Worm (Caenorhabditis elegans): Measurements from ENCODE around the gene aos-1.

aos-1 gene

DNA sequence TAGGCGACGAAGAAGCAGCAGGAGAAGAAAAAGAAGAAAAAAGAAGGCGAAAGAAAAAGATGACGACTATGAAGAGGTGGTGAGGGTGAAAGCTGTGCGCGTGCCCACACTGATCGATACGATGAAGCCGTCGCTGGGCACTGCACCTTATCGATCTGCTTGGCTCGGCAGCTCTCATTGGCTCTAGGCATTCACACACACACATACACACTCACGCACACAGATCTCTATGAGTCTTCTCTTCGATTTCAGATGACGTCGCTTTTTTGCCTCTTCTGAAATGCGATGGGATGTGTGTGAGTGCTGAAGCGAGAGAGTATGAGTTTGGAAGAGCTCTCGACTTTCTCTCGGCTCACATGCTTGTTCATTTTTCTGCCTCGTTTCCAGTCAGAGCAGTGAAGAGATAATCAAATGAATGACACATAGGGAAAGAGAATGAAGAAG, 44.6 kb upstream of the aos-1 start (continued):
- TF ChIP-seq ceh-20 (GFP tag; IDR thresholded peaks at IDR 0.05) (peak; percentile 58; the same call in 1 of the 2 replicates), Y5F2A.4 (GFP tag; optimal IDR thresholded peaks at IDR 0.05) (no peak), nhr-42 (GFP tag; IDR thresholded peaks at IDR 0.05) (0 out of 2 replicates have a peak, but pooled peaks have one; percentile 15), hlh-11 (tag; optimal IDR thresholded peaks at IDR 0.05) (peak; percentile 56), ceh-82 (tag; optimal IDR thresholded peaks at IDR 0.05) (no peak), tag-97 (GFP tag; IDR thresholded peaks at IDR 0.05) (no peak), ama-1 (optimal IDR thresholded peaks at IDR 0.05) (no peak), nhr-48 (tag; optimal IDR thresholded peaks at IDR 0.05) (peak; percentile 25), mes-2 (tag; optimal IDR thresholded peaks at IDR 0.05; ENCODE audit: poor library complexity, severe bottlenecking) (peak; percentile 34), php-3 (GFP tag; IDR thresholded peaks at IDR 0.05) (no peak), hmg-1.1 (GFP tag; IDR thresholded peaks at IDR 0.05) (peak; percentile 82), egl-27 (tag; optimal IDR thresholded peaks at IDR 0.05) (no peak), ceh-44 (GFP tag; IDR thresholded peaks at IDR 0.05) (no peak), ZK337.2 (GFP tag; IDR thresholded peaks at IDR 0.05) (no peak), set-16 (GFP tag; IDR thresholded peaks at IDR 0.05) (peak; percentile 81), duxl-1 (tag; optimal IDR thresholded peaks at IDR 0.05; ENCODE audit: poor library complexity) (no peak), mxl-2 (GFP tag; conservative IDR thresholded peaks at IDR 0.05) (no peak), dmd-8 (GFP tag; IDR thresholded peaks at IDR 0.05) (no peak), lin-38 (GFP tag; IDR thresholded peaks at IDR 0.05) (peak; percentile 47; the same call in 1 of the 2 replicates)

- TF ChIP-seq fos-1 (tag; optimal IDR thresholded peaks at IDR 0.05), result no peak
- no peak for TF ChIP-seq set-16 (GFP tag; IDR thresholded peaks at IDR 0.05)
- no peak for TF ChIP-seq madf-9 (GFP tag; conservative IDR thresholded peaks at IDR 0.05)
- TF ChIP-seq duxl-1 (tag; optimal IDR thresholded peaks at IDR 0.05; ENCODE audit: poor library complexity), result no peak
- TF ChIP-seq cey-2 (tag; optimal IDR thresholded peaks at IDR 0.05; ENCODE audit: borderline replicate concordance, insufficient read depth), result no peak
- TF ChIP-seq unc-62 (GFP tag; optimal IDR thresholded peaks at IDR 0.05 in 1 of 2), result peak in 1 of 2 experiments; percentile 26
- no peak for TF ChIP-seq unc-62 (tag; optimal IDR thresholded peaks at IDR 0.05)
- no peak for TF ChIP-seq mes-2 (tag; optimal IDR thresholded peaks at IDR 0.05; ENCODE audit: poor library complexity, severe bottlenecking)
Observed at ce11 chrV:10173653-10174052, 43.6 kb upstream of the aos-1 start, which contains the start of gene egl-3. egl-3 (minus strand) TSS chrV:10173753.

- TF ChIP-seq lin-13 (GFP tag; optimal IDR thresholded peaks at IDR 0.05) (peak; percentile 24), mep-1 (tag; optimal IDR thresholded peaks at IDR 0.05) (peak; percentile 49), vab-7 (GFP tag; IDR thresholded peaks at IDR 0.05) (no peak)
Observed at ce11 chrV:10168870-10169269, 38.8 kb upstream of the aos-1 start.

DNA sequence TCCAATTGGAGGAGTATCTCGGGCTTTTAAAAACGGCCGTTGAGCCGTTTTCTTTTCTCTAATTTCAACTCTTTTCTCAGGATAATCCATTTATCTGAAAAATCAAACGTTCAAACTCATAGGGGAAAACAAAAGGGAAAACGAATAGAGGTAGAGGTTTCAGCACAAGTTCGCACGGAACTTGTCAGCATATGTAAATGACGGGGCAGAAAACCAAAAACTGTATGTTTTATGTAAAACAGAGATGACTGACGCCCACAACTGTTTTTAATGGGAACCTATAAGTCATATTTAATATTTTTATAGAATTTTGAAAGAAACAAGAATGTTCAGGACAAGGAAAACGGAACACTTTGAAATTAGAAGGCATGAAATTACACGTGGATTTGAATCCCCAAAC, 36.3 kb upstream of the aos-1 start, which contains the start of gene C51E3.6:
TSS of gene C51E3.6 (minus strand) at position 101 of the 400 bp plus-strand sequence.
- TF ChIP-seq attf-4 (tag; optimal IDR thresholded peaks at IDR 0.05) (no peak), gei-8 (GFP tag; optimal IDR thresholded peaks at IDR 0.05) (no peak), unc-130 (GFP tag; optimal IDR thresholded peaks at IDR 0.05) (no peak), lsy-2 (tag; optimal IDR thresholded peaks at IDR 0.05) (no peak), nhr-102 (tag; optimal IDR thresholded peaks at IDR 0.05) (no peak), daf-19 (GFP tag; conservative IDR thresholded peaks at IDR 0.05) (no peak), daf-8 (GFP tag; IDR thresholded peaks at IDR 0.05) (no peak), F44E2.7 (GFP tag; IDR thresholded peaks at IDR 0.05) (no peak), cey-2 (tag; optimal IDR thresholded peaks at IDR 0.05; ENCODE audit: borderline replicate concordance, insufficient read depth) (no peak), lin-29 (GFP tag; IDR thresholded peaks at IDR 0.05) (no peak), zfp-2 (tag; optimal IDR thresholded peaks at IDR 0.05) (no peak)

Data from whole organism, L4 larva.